Fruit fly (Drosophila melanogaster): Measurements from ENCODE around the gene chico.
A peak's percentile ranks its signal among the peaks of the same experiment; 100 is the strongest.

chico gene

dm6 chr2L:10226724-10227407, 20.0 kb downstream of the chico start, which contains the start of gene CG5708:
Gene CG5708, minus strand, starts transcription at chr2L:10226808.
- TF ChIP-seq noc (tag; optimal IDR thresholded peaks at IDR 0.05): no peak

dm6 chr2L:10226213-10226723, 20.6 kb downstream of the chico start:
- no peak for TF ChIP-seq noc (tag; optimal IDR thresholded peaks at IDR 0.05)

dm6 chr2L:10222550-10223231, 24.2 kb downstream of the chico start, which contains the start of gene Bcs1:
Gene Bcs1, plus strand, starts transcription at chr2L:10222657.
- TF ChIP-seq noc (tag; optimal IDR thresholded peaks at IDR 0.05): no peak

dm6 chr2L:10221387-10221705, 25.5 kb downstream of the chico start:
- no peak for TF ChIP-seq noc (tag; optimal IDR thresholded peaks at IDR 0.05)

- TF ChIP-seq noc (tag; optimal IDR thresholded peaks at IDR 0.05): no peak
Observed at dm6 chr2L:10220501-10221386, 26.1 kb downstream of the chico start, which contains the start of the genes Npc1a and Prosalpha6. Gene Npc1a, minus strand, starts transcription at chr2L:10221216. Gene Prosalpha6, plus strand, starts transcription at chr2L:10221351.

- TF ChIP-seq noc (tag; optimal IDR thresholded peaks at IDR 0.05): no peak
Observed at dm6 chr2L:10220010-10220409, 26.9 kb downstream of the chico start.

- TF ChIP-seq noc (tag; optimal IDR thresholded peaks at IDR 0.05): no peak
Observed at dm6 chr2L:10210631-10211557, 36.0 kb downstream of the chico start, which contains the start of the genes CG5727 and ath. Gene CG5727, minus strand, starts transcription at chr2L:10210681. Gene ath, plus strand, starts transcription at chr2L:10211143.

- TF ChIP-seq noc (tag; optimal IDR thresholded peaks at IDR 0.05): no peak
Observed at dm6 chr2L:10208799-10209794, 37.8 kb downstream of the chico start, which contains the start of gene CG5731. Gene CG5731, minus strand, starts transcription at chr2L:10209744.

dm6 chr2L:10206633-10207162, 40.2 kb downstream of the chico start, which contains the start of gene Snx17:
Gene Snx17, minus strand, starts transcription at chr2L:10206961.
- TF ChIP-seq noc (tag; optimal IDR thresholded peaks at IDR 0.05): no peak

dm6 chr2L:10205940-10206339, 40.9 kb downstream of the chico start:
- no peak for TF ChIP-seq noc (tag; optimal IDR thresholded peaks at IDR 0.05)

dm6 chr2L:10203933-10204509, 42.9 kb downstream of the chico start, which contains the start of gene CG34159:
Gene CG34159, minus strand, starts transcription at chr2L:10204317.
- peak; percentile 13 for TF ChIP-seq noc (tag; optimal IDR thresholded peaks at IDR 0.05)

- no peak for TF ChIP-seq noc (tag; optimal IDR thresholded peaks at IDR 0.05)
Observed at dm6 chr2L:10201743-10202142, 45.1 kb downstream of the chico start.

- TF ChIP-seq noc (tag; optimal IDR thresholded peaks at IDR 0.05): peak; percentile 88
Observed at dm6 chr2L:10200847-10201246, 46.0 kb downstream of the chico start, which contains the start of the genes Ripalpha and RpL7. Gene Ripalpha, minus strand, starts transcription at chr2L:10200974. Gene RpL7, plus strand, starts transcription at chr2L:10201004.
